Worm (Caenorhabditis elegans): ENCODE results near the gene smex-2.

DNA sequence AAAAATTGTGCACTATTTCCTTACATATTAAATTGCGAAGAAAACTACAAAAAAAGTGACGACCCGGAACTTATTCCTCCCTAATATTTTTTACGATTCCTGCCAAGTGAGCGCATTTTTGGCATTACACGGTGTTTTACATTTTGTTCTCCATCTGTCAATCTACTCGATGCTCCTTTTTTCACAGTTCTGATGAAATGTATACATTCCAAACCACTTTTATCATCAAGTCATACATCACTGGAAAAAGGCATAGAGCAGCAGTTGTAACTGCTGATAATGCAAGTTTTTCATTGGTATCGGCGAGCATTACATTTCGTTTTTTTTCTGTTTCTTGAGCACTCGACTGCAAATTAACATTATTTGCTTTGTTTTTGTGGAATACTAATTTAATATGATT is 21.0 kb downstream of the smex-2 start:
- TF ChIP-seq dpl-1 (GFP tag; optimal IDR thresholded peaks at IDR 0.05): no peak
- no peak for TF ChIP-seq ztf-4 (tag; optimal IDR thresholded peaks at IDR 0.05)
- TF ChIP-seq nhr-11 (tag; optimal IDR thresholded peaks at IDR 0.05): no peak
- TF ChIP-seq unc-62 (GFP tag; optimal IDR thresholded peaks at IDR 0.05): no peak
- no peak for TF ChIP-seq irx-1 (tag; optimal IDR thresholded peaks at IDR 0.05)
- TF ChIP-seq C16A3.4 (tag; optimal IDR thresholded peaks at IDR 0.05): no peak
- no peak for TF ChIP-seq nhr-84 (tag; optimal IDR thresholded peaks at IDR 0.05)
- TF ChIP-seq zag-1 (tag; optimal IDR thresholded peaks at IDR 0.05): no peak
- TF ChIP-seq lin-13 (GFP tag; optimal IDR thresholded peaks at IDR 0.05): no peak
- no peak for TF ChIP-seq efl-1 (optimal IDR thresholded peaks at IDR 0.05)
- no peak for TF ChIP-seq efl-1 (GFP tag; optimal IDR thresholded peaks at IDR 0.05 in 1 of 2)
- TF ChIP-seq ama-1 (optimal IDR thresholded peaks at IDR 0.05): no peak
- TF ChIP-seq mep-1 (tag; optimal IDR thresholded peaks at IDR 0.05): no peak
- TF ChIP-seq unc-130 (tag; optimal IDR thresholded peaks at IDR 0.05): no peak
- no peak for TF ChIP-seq Y116A8C.19 (tag; optimal IDR thresholded peaks at IDR 0.05; ENCODE audit: borderline replicate concordance)
